Fruit fly (Drosophila melanogaster) whole organism, embryonic: ENCODE data around the gene Nak.

ENCODE experiments used
- BEAF-32 ChIP-seq: fragments of 200-800 bp; sonication (Bioruptor generic); optimal IDR thresholded peaks from 3 replicates; lab custom pipeline; 2017; ENCODE audit warnings: missing biosample characterization, missing genetic modification characterization, mild to moderate bottlenecking, moderate library complexity, missing genetic modification reagents
- CG10267 ChIP-seq: fragments of 200-800 bp; sonication (Bioruptor generic); optimal IDR thresholded peaks from 2 replicates; lab custom pipeline; 2018; ENCODE audit warnings: missing biosample characterization, mild to moderate bottlenecking, missing genetic modification characterization, moderate library complexity
- CG11504 ChIP-seq: fragments of 200-800 bp; sonication (Bioruptor generic); optimal IDR thresholded peaks from 3 replicates; lab custom pipeline; 2019; ENCODE audit warnings: missing biosample characterization, mild to moderate bottlenecking, missing genetic modification characterization, moderate library complexity
- CG12104 ChIP-seq: fragments of 200-800 bp; sonication (Bioruptor generic); optimal IDR thresholded peaks from 3 replicates; lab custom pipeline; 2016; ENCODE audit warnings: missing biosample characterization, missing genetic modification characterization
- CG12391 ChIP-seq: fragments of 200-800 bp; sonication (Bioruptor generic); optimal IDR thresholded peaks from 3 replicates; lab custom pipeline; 2018; ENCODE audit warnings: missing biosample characterization, mild to moderate bottlenecking, missing genetic modification characterization, moderate library complexity
- CG12744 ChIP-seq: fragments of 200-800 bp; sonication (Bioruptor generic); optimal IDR thresholded peaks from 2 replicates; lab custom pipeline; 2016; ENCODE audit warnings: missing biosample characterization, missing genetic modification characterization
- CG15011 ChIP-seq: fragments of 200-800 bp; sonication (Bioruptor generic); optimal IDR thresholded peaks from 3 replicates; lab custom pipeline; 2018; ENCODE audit warnings: missing biosample characterization, mild to moderate bottlenecking, missing genetic modification characterization
- CG16815 ChIP-seq: fragments of 200-800 bp; sonication (Bioruptor generic); optimal IDR thresholded peaks from 3 replicates; lab custom pipeline; 2017; ENCODE audit warnings: missing biosample characterization, mild to moderate bottlenecking, missing genetic modification characterization
- CG17829 ChIP-seq: fragments of 200-800 bp; optimal IDR thresholded peaks from 2 replicates; lab custom pipeline; 2019; ENCODE audit warnings: missing biosample characterization, mild to moderate bottlenecking, missing genetic modification characterization, moderate library complexity
- CG1792 ChIP-seq: fragments of 200-800 bp; sonication (Bioruptor generic); optimal IDR thresholded peaks from 2 replicates; lab custom pipeline; 2016; ENCODE audit warnings: missing biosample characterization, missing genetic modification characterization
- CG18262 ChIP-seq: fragments of 200-800 bp; optimal IDR thresholded peaks from 3 replicates; lab custom pipeline; 2019; ENCODE audit warnings: missing biosample characterization, mild to moderate bottlenecking, missing genetic modification characterization, moderate library complexity
- CG1832 ChIP-seq: fragments of 200-800 bp; sonication (Bioruptor generic); optimal IDR thresholded peaks from 2 replicates; lab custom pipeline; 2017; ENCODE audit warnings: missing biosample characterization, mild to moderate bottlenecking, missing genetic modification characterization, inconsistent platforms
- CG3163 ChIP-seq: fragments of 200-800 bp; sonication (Bioruptor generic); optimal IDR thresholded peaks from 3 replicates; lab custom pipeline; 2016; ENCODE audit warnings: missing biosample characterization, missing genetic modification characterization
- CG3281 ChIP-seq: fragments of 200-800 bp; sonication (Bioruptor generic); optimal IDR thresholded peaks from 3 replicates; lab custom pipeline; 2017; ENCODE audit warnings: missing biosample characterization, mild to moderate bottlenecking, missing genetic modification characterization
- CG3995 ChIP-seq: fragments of 200-800 bp; sonication (Bioruptor generic); optimal IDR thresholded peaks from 3 replicates; lab custom pipeline; 2016; ENCODE audit warnings: missing biosample characterization, missing genetic modification characterization
- CG7556 ChIP-seq: fragments of 200-800 bp; sonication (Bioruptor generic); optimal IDR thresholded peaks from 2 replicates; lab custom pipeline; 2017; ENCODE audit warnings: missing biosample characterization, mild to moderate bottlenecking, missing genetic modification characterization
- CkIIα-i1 ChIP-seq: fragments of 200-800 bp; sonication (Bioruptor generic); IDR thresholded peaks from 2 replicates; pipeline ENCODE4 v1.3.6; 2022; ENCODE audit warnings: missing biosample characterization, missing genetic modification characterization
- Eip74EF ChIP-seq, 2 experiments: fragments of 200-800 bp in 1 of 2; fragments of >200 bp in 1 of 2; sonication (Bioruptor generic) in 1 of 2; optimal IDR thresholded peaks; 2 replicates each; lab custom pipeline; 2017 to 2019; ENCODE audit warnings: missing biosample characterization in 2 of 2, missing genetic modification characterization in 2 of 2, mild to moderate bottlenecking in 1 of 2, moderate library complexity in 1 of 2
- MESR4 ChIP-seq: fragments of 200-800 bp; sonication (Bioruptor generic); optimal IDR thresholded peaks from 2 replicates; lab custom pipeline; 2018; ENCODE audit warnings: missing biosample characterization, mild to moderate bottlenecking, missing genetic modification characterization, moderate library complexity
- Med ChIP-seq: fragments of 200-800 bp; sonication (Bioruptor generic); peaks from one replicate; lab custom pipeline; 2016; ENCODE audit warnings: missing biosample characterization, missing genetic modification characterization, mild to moderate bottlenecking, inconsistent platforms, moderate library complexity
- NFAT ChIP-seq: fragments of 200-800 bp; sonication (Bioruptor generic); IDR thresholded peaks from 2 replicates; pipeline ENCODE4 v1.3.6; 2022; ENCODE audit warnings: missing biosample characterization, missing genetic modification characterization
- Nf-YB ChIP-seq: fragments of 200-800 bp; sonication (Bioruptor generic); optimal IDR thresholded peaks from 3 replicates; lab custom pipeline; 2019; ENCODE audit warnings: missing biosample characterization, mild to moderate bottlenecking, missing genetic modification characterization, moderate library complexity
- NfI ChIP-seq: fragments of 200-800 bp; sonication (Bioruptor generic); optimal IDR thresholded peaks from 3 replicates; lab custom pipeline; 2018; ENCODE audit warnings: missing biosample characterization, mild to moderate bottlenecking, missing genetic modification characterization, moderate library complexity
- Oli ChIP-seq: fragments of 200-800 bp; sonication (Bioruptor generic); optimal IDR thresholded peaks from 2 replicates; lab custom pipeline; 2018; ENCODE audit warnings: missing biosample characterization, mild to moderate bottlenecking, missing genetic modification characterization, moderate library complexity
- Sox100B ChIP-seq: fragments of 200-800 bp; sonication (Bioruptor generic); optimal IDR thresholded peaks from 3 replicates; lab custom pipeline; 2018; ENCODE audit warnings: missing biosample characterization, mild to moderate bottlenecking, missing genetic modification characterization
- ara ChIP-seq: fragments of 200-800 bp; sonication (Bioruptor generic); IDR thresholded peaks from 2 replicates; pipeline ENCODE4 v1.3.6; 2022; ENCODE audit warnings: missing biosample characterization, missing genetic modification characterization
- az2 ChIP-seq: fragments of 200-800 bp; sonication (Bioruptor generic); optimal IDR thresholded peaks from 3 replicates; lab custom pipeline; 2016; ENCODE audit warnings: missing biosample characterization, missing genetic modification characterization
- bsh ChIP-seq, 2 experiments: fragments of 200-800 bp; sonication (Bioruptor generic); optimal IDR thresholded peaks; 2 replicates each; lab custom pipeline; 2017 to 2018; ENCODE audit warnings: mild to moderate bottlenecking in 2 of 2, missing biosample characterization in 2 of 2, missing genetic modification characterization in 2 of 2, moderate library complexity in 1 of 2
- caup ChIP-seq: fragments of 200-800 bp; sonication (Bioruptor generic); optimal IDR thresholded peaks from 3 replicates; lab custom pipeline; 2017; ENCODE audit warnings: missing biosample characterization, mild to moderate bottlenecking, missing genetic modification characterization, moderate library complexity; ENCODE audit not compliant: severe bottlenecking
- corto ChIP-seq: fragments of 200-800 bp; sonication (Bioruptor generic); optimal IDR thresholded peaks from 2 replicates; lab custom pipeline; 2016; ENCODE audit warnings: missing biosample characterization, mild to moderate bottlenecking, missing genetic modification characterization, moderate library complexity
- croc ChIP-seq: fragments of 200-800 bp; sonication (Bioruptor generic); conservative IDR thresholded peaks from 3 replicates; pipeline ENCODE4 v1.3.6; 2022; ENCODE audit warnings: missing biosample characterization, missing genetic modification characterization
- dmrt11E ChIP-seq: fragments of 200-800 bp; sonication (Bioruptor generic); optimal IDR thresholded peaks from 3 replicates; lab custom pipeline; 2018; ENCODE audit warnings: missing biosample characterization, mild to moderate bottlenecking, missing genetic modification characterization, moderate library complexity
- fd102C ChIP-seq: fragments of 200-800 bp; sonication (Bioruptor generic); optimal IDR thresholded peaks from 2 replicates; lab custom pipeline; 2018; ENCODE audit warnings: missing biosample characterization, mild to moderate bottlenecking, missing genetic modification characterization, moderate library complexity
- gem ChIP-seq: fragments of 200-800 bp; sonication (Bioruptor generic); optimal IDR thresholded peaks from 2 replicates; lab custom pipeline; 2019; ENCODE audit warnings: missing biosample characterization, mild to moderate bottlenecking, missing genetic modification characterization, moderate library complexity
- grau ChIP-seq: fragments of 200-800 bp; optimal IDR thresholded peaks from 3 replicates; lab custom pipeline; 2019; ENCODE audit warnings: missing biosample characterization, mild to moderate bottlenecking, missing genetic modification characterization, moderate library complexity
- lab ChIP-seq: fragments of 200-800 bp; sonication (Bioruptor generic); optimal IDR thresholded peaks from 3 replicates; lab custom pipeline; 2017; ENCODE audit warnings: missing biosample characterization, missing genetic modification characterization, mild to moderate bottlenecking, moderate library complexity, missing genetic modification reagents
- lmd ChIP-seq: fragments of 200-800 bp; sonication (Bioruptor generic); IDR thresholded peaks from 2 replicates; pipeline ENCODE4 v1.3.6; 2022; ENCODE audit warnings: missing biosample characterization, missing genetic modification characterization
- nom ChIP-seq: fragments of 200-800 bp; sonication (Bioruptor generic); optimal IDR thresholded peaks from 2 replicates; lab custom pipeline; 2017; ENCODE audit warnings: missing biosample characterization, missing genetic modification characterization, mild to moderate bottlenecking, moderate library complexity, missing genetic modification reagents
- ranshi ChIP-seq: fragments of 200-800 bp; sonication (Bioruptor generic); IDR thresholded peaks from 2 replicates; pipeline ENCODE4 v1.3.6; 2022; ENCODE audit warnings: missing biosample characterization, missing genetic modification characterization
- sd ChIP-seq: fragments of 200-800 bp; sonication (Bioruptor generic); optimal IDR thresholded peaks from 3 replicates; lab custom pipeline; 2018; ENCODE audit warnings: missing biosample characterization, mild to moderate bottlenecking, missing genetic modification characterization, moderate library complexity
- slbo ChIP-seq: fragments of 200-800 bp; sonication (Bioruptor generic); IDR thresholded peaks from 2 replicates; pipeline ENCODE4 v1.3.6; 2022; ENCODE audit warnings: missing biosample characterization, missing genetic modification characterization
- unpg ChIP-seq: fragments of 200-800 bp; sonication (Bioruptor generic); optimal IDR thresholded peaks from 3 replicates; lab custom pipeline; 2018; ENCODE audit warnings: missing biosample characterization, mild to moderate bottlenecking, missing genetic modification characterization, moderate library complexity
- vfl ChIP-seq: fragments of 200-800 bp; sonication (Bioruptor generic); optimal IDR thresholded peaks from 2 replicates; lab custom pipeline; 2016; ENCODE audit warnings: missing biosample characterization, missing genetic modification characterization
- wor ChIP-seq: fragments of 200-800 bp; sonication (Bioruptor generic); IDR thresholded peaks from 2 replicates; pipeline ENCODE4 v1.3.6; 2022; ENCODE audit warnings: missing biosample characterization, missing genetic modification characterization
- zfh2 ChIP-seq: fragments of 200-800 bp; sonication (Bioruptor generic); optimal IDR thresholded peaks from 2 replicates; lab custom pipeline; 2016; ENCODE audit warnings: missing biosample characterization, missing genetic modification characterization

Nak gene

DNA sequence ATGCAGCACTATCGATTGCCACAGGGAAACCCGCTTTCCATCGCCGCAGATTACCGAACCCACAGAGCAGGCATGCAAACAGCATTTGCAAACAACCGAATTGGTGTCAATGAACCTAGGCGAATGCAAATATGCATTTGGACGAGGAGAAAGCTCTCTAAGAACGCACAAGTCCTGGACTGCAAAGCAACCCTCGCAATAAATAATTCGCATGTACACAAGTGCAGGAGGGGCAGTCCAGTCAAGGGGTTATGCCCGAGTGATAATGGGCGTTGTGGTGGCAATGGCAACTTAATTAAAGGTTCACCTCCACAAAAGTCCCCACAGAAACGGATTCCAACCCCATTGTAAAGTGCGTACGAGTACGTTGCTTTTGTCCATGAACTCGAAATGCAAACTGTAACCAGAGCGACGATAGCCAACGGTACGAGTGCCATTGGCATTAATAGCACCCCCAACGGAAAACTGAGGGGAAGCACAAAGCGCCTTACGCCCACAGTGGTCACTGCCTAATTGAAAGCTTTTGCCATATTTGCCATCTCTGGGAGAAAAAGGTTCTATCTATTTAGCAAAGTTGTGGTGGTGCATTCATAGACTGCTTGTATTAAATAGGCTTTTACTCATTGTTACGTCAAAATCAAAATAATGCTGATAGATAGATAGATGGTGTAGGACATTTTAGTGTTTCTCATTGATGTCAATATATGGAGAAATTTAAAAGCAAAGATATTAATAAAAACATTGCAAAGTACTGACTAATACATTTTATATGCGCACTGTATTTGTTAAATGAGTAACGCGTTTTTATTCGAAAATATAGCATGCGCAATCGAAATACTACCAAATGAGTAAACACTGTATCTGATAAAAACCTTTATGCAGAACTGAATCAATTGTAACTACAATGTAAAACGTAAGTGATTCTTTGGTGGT lies 14.5 kb upstream of the Nak start (continued):
- peak in 1 of 2 experiments; percentile 15 for TF ChIP-seq bsh (GFP tag; optimal IDR thresholded peaks at IDR 0.05; lab: Kevin White, UChicago)
- peak; percentile 41 for TF ChIP-seq gem (tag; lab: Kevin White, UChicago)
- TF ChIP-seq CG7556 (GFP tag; lab: Kevin White, UChicago): peak; percentile 33
- no peak for TF ChIP-seq croc (GFP tag; lab: Robert Waterston, UW)
- TF ChIP-seq Med: peak; percentile 55
- no peak for TF ChIP-seq zfh2 (GFP tag; lab: Kevin White, UChicago)
- peak; percentile 16 for TF ChIP-seq az2 (GFP tag; lab: Kevin White, UChicago)
- no peak for TF ChIP-seq CG1792 (GFP tag; lab: Kevin White, UChicago)
- TF ChIP-seq grau (tag; lab: Kevin White, UChicago): peak; percentile 84
- peak; percentile 34; the same call in 1 of the 2 replicates for TF ChIP-seq slbo

DNA sequence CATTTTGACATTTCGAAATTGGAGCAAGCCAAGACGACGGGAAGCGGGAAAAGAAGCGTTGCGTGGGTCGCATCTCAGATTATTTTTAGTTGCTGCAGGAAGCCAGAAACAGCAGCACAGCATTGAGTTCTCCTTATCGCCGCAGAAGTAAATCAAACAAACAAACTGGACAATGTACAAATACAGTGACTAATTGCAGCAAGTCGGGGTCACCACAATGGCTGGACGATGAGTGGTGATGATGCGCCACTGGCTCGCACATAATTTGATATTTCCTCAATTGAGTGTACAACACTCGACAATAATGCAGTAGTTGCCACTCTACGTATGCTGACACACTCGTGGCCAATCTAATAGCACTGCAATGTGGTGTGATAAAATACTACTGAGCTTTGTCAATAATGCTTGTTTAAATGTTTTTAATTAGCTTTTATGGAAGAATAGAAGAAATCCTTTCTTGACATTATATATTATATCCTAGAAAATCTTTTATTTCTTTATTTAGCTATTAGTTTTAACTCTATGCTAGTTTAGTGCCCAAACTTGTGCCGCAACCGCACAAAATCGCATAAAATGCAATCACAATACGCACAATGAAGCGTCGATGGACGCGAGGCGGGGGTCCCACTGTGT lies 13.5 kb upstream of the Nak start:
- TF ChIP-seq CG12104 (GFP tag; lab: Kevin White, UChicago) (no peak), CG10267 (peak; percentile 22), lmd (peak; percentile 48), unpg (peak; percentile 31), vfl (GFP tag; lab: Kevin White, UChicago) (no peak), caup (no peak), nom (peak; percentile 29), CG3163 (GFP tag; lab: Kevin White, UChicago) (no peak), ara (GFP tag; lab: Robert Waterston, UW) (peak; percentile 69; the same call in 1 of the 2 replicates), fd102C (GFP tag; lab: Kevin White, UChicago) (no peak), sd (tag; lab: Kevin White, UChicago) (no peak), CG11504 (peak; percentile 47), CG18262 (tag; lab: Kevin White, UChicago) (peak; percentile 60), CG1832 (no peak), BEAF-32 (GFP tag; lab: Kevin White, UChicago) (no peak), CG12391 (tag; lab: Kevin White, UChicago) (peak; percentile 35), corto (GFP tag; lab: Kevin White, UChicago) (no peak), CG16815 (GFP tag; lab: Kevin White, UChicago) (peak; percentile 0), dmrt11E (tag; lab: Kevin White, UChicago) (peak; percentile 57), NfI (GFP tag; lab: Kevin White, UChicago) (no peak), CG7556 (GFP tag; lab: Kevin White, UChicago) (peak; percentile 19), CG12744 (GFP tag; lab: Kevin White, UChicago) (no peak), lab (GFP tag; lab: Kevin White, UChicago) (no peak), NFAT (GFP tag; lab: Robert Waterston, UW) (no peak), Eip74EF (GFP tag; optimal IDR thresholded peaks at IDR 0.05; lab: Kevin White, UChicago) (peak; percentile 10 to 60), Sox100B (GFP tag; lab: Kevin White, UChicago) (peak; percentile 45), Nf-YB (peak; percentile 5), wor (no peak), CkIIα-i1 (no peak), ranshi (GFP tag; lab: Robert Waterston, UW) (no peak), CG3995 (GFP tag; lab: Kevin White, UChicago) (no peak), CG15011 (no peak), CG3281 (no peak), Oli (peak; percentile 39), CG17829 (tag; lab: Kevin White, UChicago) (peak; percentile 10), MESR4 (GFP tag; lab: Kevin White, UChicago) (no peak)
